Fruit fly (Drosophila melanogaster): Measurements from ENCODE around the gene Phyhd1.

Phyhd1 gene

dm6 chr3R:10656578-10656977 lies 24.1 kb downstream of the Phyhd1 start:
- TF ChIP-seq CG8478 (optimal IDR thresholded peaks at IDR 0.05) = no peak

- no peak for TF ChIP-seq CG8478 (optimal IDR thresholded peaks at IDR 0.05)
- TF ChIP-seq CTCF (optimal IDR thresholded peaks at IDR 0.05) = no peak
Observed at dm6 chr3R:10655968-10656367, 24.8 kb downstream of the Phyhd1 start.

- TF ChIP-seq CTCF (optimal IDR thresholded peaks at IDR 0.05) (no peak), CG8478 (optimal IDR thresholded peaks at IDR 0.05) (no peak)
Observed at dm6 chr3R:10654642-10655041, 26.1 kb downstream of the Phyhd1 start.

dm6 chr3R:10650641-10651318 lies 29.9 kb downstream of the Phyhd1 start:
- TF ChIP-seq CTCF (optimal IDR thresholded peaks at IDR 0.05) (no peak), CG8478 (optimal IDR thresholded peaks at IDR 0.05) (no peak)

dm6 chr3R:10648556-10649181 lies 32.1 kb downstream of the Phyhd1 start:
- no peak for TF ChIP-seq CG8478 (optimal IDR thresholded peaks at IDR 0.05)
- TF ChIP-seq CTCF (optimal IDR thresholded peaks at IDR 0.05) = no peak

- no peak for TF ChIP-seq CG8478 (optimal IDR thresholded peaks at IDR 0.05)
- TF ChIP-seq CTCF (optimal IDR thresholded peaks at IDR 0.05) = no peak
Observed at dm6 chr3R:10647171-10647570, 33.6 kb downstream of the Phyhd1 start.

- TF ChIP-seq CG8478 (optimal IDR thresholded peaks at IDR 0.05) (no peak), CTCF (optimal IDR thresholded peaks at IDR 0.05) (no peak)
Observed at dm6 chr3R:10645508-10645907, 35.2 kb downstream of the Phyhd1 start.

- TF ChIP-seq CTCF (optimal IDR thresholded peaks at IDR 0.05) (no peak), CG8478 (optimal IDR thresholded peaks at IDR 0.05) (no peak)
Observed at dm6 chr3R:10643077-10643784, 37.5 kb downstream of the Phyhd1 start.

dm6 chr3R:10641284-10641683 lies 39.4 kb downstream of the Phyhd1 start:
- TF ChIP-seq CTCF (optimal IDR thresholded peaks at IDR 0.05) (no peak), CG8478 (optimal IDR thresholded peaks at IDR 0.05) (no peak)

- TF ChIP-seq CG8478 (optimal IDR thresholded peaks at IDR 0.05) (no peak), CTCF (optimal IDR thresholded peaks at IDR 0.05) (no peak)
Observed at dm6 chr3R:10640552-10641266, 40.0 kb downstream of the Phyhd1 start.

- TF ChIP-seq CTCF (optimal IDR thresholded peaks at IDR 0.05) (no peak), CG8478 (optimal IDR thresholded peaks at IDR 0.05) (no peak)
Observed at dm6 chr3R:10639468-10639867, 41.3 kb downstream of the Phyhd1 start, which contains the start of gene hth. hth (minus strand) TSS chr3R:10639568.

dm6 chr3R:10638641-10639348 lies 41.9 kb downstream of the Phyhd1 start:
- TF ChIP-seq CG8478 (optimal IDR thresholded peaks at IDR 0.05) (no peak), CTCF (optimal IDR thresholded peaks at IDR 0.05) (no peak)

- TF ChIP-seq CTCF (optimal IDR thresholded peaks at IDR 0.05) = no peak
- TF ChIP-seq CG8478 (optimal IDR thresholded peaks at IDR 0.05) = no peak
Observed at dm6 chr3R:10636028-10636427, 44.7 kb downstream of the Phyhd1 start.

dm6 chr3R:10633855-10634254 lies 46.9 kb downstream of the Phyhd1 start:
- TF ChIP-seq CTCF (optimal IDR thresholded peaks at IDR 0.05) (no peak), CG8478 (optimal IDR thresholded peaks at IDR 0.05) (no peak)

dm6 chr3R:10631807-10632206 lies 48.9 kb downstream of the Phyhd1 start:
- TF ChIP-seq CTCF (optimal IDR thresholded peaks at IDR 0.05) (no peak), CG8478 (optimal IDR thresholded peaks at IDR 0.05) (no peak)

Data from S2 (cell line).